Worm (Caenorhabditis elegans): ENCODE measurements around the gene igcm-4.
A peak's percentile ranks its signal among the peaks of the same experiment; 100 is the strongest.

The igcm-4 gene

DNA sequence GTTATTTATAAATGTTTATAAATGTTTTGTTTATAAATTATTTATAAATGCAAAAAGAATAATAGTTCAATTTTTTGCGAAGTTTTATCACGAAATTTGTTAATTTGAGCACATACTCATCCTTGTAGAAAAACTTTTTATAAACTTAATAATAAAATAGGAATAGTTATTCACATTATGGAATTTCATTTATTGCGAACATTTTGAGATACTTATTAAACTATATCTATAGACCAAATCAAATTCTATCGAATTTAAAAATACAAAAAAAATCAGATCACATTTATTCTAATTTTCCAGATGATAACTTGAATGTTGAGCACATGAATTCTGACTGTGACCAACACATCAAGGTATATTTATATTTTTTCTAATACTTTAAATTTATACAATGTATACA lies 27.3 kb downstream of the igcm-4 start, which contains the start of gene Y102A11A.3:
Gene Y102A11A.3 (plus strand): TSS at position 301 of the 400 bp plus-strand sequence.
- no peak for TF ChIP-seq ceh-39 (tag; optimal IDR thresholded peaks at IDR 0.05)
- TF ChIP-seq unc-62 (GFP tag; optimal IDR thresholded peaks at IDR 0.05): no peak

DNA sequence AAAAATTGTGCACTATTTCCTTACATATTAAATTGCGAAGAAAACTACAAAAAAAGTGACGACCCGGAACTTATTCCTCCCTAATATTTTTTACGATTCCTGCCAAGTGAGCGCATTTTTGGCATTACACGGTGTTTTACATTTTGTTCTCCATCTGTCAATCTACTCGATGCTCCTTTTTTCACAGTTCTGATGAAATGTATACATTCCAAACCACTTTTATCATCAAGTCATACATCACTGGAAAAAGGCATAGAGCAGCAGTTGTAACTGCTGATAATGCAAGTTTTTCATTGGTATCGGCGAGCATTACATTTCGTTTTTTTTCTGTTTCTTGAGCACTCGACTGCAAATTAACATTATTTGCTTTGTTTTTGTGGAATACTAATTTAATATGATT lies 27.9 kb downstream of the igcm-4 start:
- no peak for TF ChIP-seq nhr-12 (tag; optimal IDR thresholded peaks at IDR 0.05)
- TF ChIP-seq lin-32 (GFP tag; optimal IDR thresholded peaks at IDR 0.05): no peak

DNA sequence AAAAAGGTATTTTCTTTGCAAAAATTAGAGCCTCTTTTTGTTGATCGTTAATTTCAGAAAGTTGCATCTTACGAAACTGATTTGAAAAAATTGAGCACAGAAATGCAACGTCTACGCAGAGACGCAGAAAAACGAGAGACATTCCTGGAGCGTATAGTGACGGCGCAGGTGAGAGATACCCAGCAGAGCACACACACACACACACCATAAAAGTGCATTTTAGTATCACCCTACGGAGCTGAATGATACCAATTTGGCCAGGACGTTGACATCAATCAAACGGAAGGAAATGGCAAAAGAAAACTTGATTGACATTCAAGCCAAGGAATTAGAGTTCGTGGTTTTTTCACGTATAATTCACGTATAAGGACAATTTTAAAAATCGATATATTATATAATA lies 31.6 kb downstream of the igcm-4 start:
- TF ChIP-seq cnd-1 (tag; optimal IDR thresholded peaks at IDR 0.05): no peak
- no peak for TF ChIP-seq nhr-28 (tag; optimal IDR thresholded peaks at IDR 0.05)
- TF ChIP-seq ceh-39 (tag; optimal IDR thresholded peaks at IDR 0.05): no peak
- no peak for TF ChIP-seq nhr-12 (tag; optimal IDR thresholded peaks at IDR 0.05)
- TF ChIP-seq elt-3 (tag; optimal IDR thresholded peaks at IDR 0.05): no peak
- no peak for TF ChIP-seq nhr-76 (tag; optimal IDR thresholded peaks at IDR 0.05)
- no peak for TF ChIP-seq unc-39 (tag; optimal IDR thresholded peaks at IDR 0.05)
- TF ChIP-seq mep-1 (tag; optimal IDR thresholded peaks at IDR 0.05): no peak
- no peak for TF ChIP-seq pha-4 (tag; optimal IDR thresholded peaks at IDR 0.05)

ce11 chrX:2013912-2014311 lies 32.2 kb downstream of the igcm-4 start:
- TF ChIP-seq drap-1 (GFP tag; optimal IDR thresholded peaks at IDR 0.05): no peak
- no peak for TF ChIP-seq M03D4.4 (tag; optimal IDR thresholded peaks at IDR 0.05)
- TF ChIP-seq snpc-4 (tag; optimal IDR thresholded peaks at IDR 0.05): no peak
- TF ChIP-seq nhr-2 (tag; optimal IDR thresholded peaks at IDR 0.05): no peak
- no peak for TF ChIP-seq elt-1 (tag; optimal IDR thresholded peaks at IDR 0.05; ENCODE audit: borderline replicate concordance, insufficient read depth)
- no peak for TF ChIP-seq nhr-12 (tag; optimal IDR thresholded peaks at IDR 0.05)
- no peak for TF ChIP-seq ztf-11 (tag; optimal IDR thresholded peaks at IDR 0.05)
- no peak for TF ChIP-seq mep-1 (tag; optimal IDR thresholded peaks at IDR 0.05)

DNA sequence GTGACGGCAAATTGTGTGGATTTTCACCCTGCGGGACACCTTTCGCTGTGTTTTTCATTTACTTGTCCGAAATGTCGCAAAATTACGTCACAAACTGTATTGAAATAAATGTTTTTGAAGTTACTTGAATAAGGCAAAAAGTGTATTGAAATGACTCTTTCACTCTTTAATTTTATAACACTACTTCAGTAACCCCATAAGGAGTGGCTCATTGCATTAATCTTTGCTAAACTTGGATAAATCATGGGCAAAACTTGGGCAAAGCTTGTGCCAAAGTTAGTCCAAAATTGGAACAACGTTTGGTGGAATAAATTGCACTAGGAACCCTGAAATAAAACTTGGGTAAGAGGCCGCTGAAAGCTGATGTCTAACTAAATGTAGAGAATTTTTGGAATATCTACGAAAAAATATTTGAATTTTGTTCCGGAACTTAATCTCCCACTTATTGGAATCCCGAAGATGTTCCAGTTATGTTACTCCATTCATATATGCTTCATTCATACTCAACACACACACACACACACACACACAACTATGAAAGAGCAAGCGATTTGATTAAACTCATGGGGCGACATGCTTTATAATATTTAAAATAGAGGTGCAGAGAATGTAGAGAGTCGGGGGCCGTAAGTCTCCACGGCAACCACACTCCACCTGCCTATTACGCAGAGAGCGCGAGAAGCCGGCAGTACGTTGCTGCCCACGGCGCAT lies 33.5 kb downstream of the igcm-4 start, which contains the start of gene Y102A11A.9:
Gene Y102A11A.9 (plus strand): TSS at position 661 of the 711 bp plus-strand sequence.
- TF ChIP-seq ceh-43 (GFP tag; optimal IDR thresholded peaks at IDR 0.05) (no peak), lsy-2 (tag; optimal IDR thresholded peaks at IDR 0.05) (no peak), unc-120 (tag; optimal IDR thresholded peaks at IDR 0.05; ENCODE audit: poor library complexity, severe bottlenecking) (no peak), drap-1 (GFP tag; optimal IDR thresholded peaks at IDR 0.05) (no peak), ham-2 (GFP tag; optimal IDR thresholded peaks at IDR 0.05) (no peak), cnd-1 (tag; optimal IDR thresholded peaks at IDR 0.05) (no peak), blmp-1 (tag; optimal IDR thresholded peaks at IDR 0.05) (no peak), nhr-2 (tag; optimal IDR thresholded peaks at IDR 0.05) (no peak), tbx-8 (GFP tag; optimal IDR thresholded peaks at IDR 0.05) (no peak), unc-62 (GFP tag; optimal IDR thresholded peaks at IDR 0.05) (no peak)

ce11 chrX:2000517-2000916 lies 45.6 kb downstream of the igcm-4 start:
- TF ChIP-seq mls-2 (tag; optimal IDR thresholded peaks at IDR 0.05) (no peak), tbx-8 (GFP tag; optimal IDR thresholded peaks at IDR 0.05) (no peak), ztf-11 (tag; optimal IDR thresholded peaks at IDR 0.05) (no peak), M03D4.4 (tag; optimal IDR thresholded peaks at IDR 0.05) (no peak), ceh-83 (GFP tag; optimal IDR thresholded peaks at IDR 0.05) (no peak), cnd-1 (tag; optimal IDR thresholded peaks at IDR 0.05) (no peak), elt-3 (tag; optimal IDR thresholded peaks at IDR 0.05) (no peak)

DNA sequence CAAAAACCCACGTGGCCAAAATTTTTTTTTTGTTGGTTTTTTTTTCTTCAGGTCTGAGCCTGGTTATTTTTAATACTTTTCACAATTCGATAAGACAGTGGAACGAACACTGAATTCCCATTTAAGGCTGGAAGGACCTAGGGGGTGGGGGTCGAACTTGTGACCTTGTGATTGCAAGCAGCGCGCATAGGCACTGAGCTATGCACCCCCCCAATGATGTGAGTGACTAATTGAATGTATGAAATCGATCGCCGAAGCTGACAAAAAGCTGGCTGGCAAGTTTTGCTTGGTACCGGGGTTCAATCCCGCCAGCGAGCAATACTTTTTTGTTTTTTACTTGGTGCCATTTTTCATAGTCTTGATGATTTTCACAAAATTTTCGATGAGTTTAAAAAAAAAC lies 47.3 kb downstream of the igcm-4 start:
- TF ChIP-seq M03D4.4 (tag; optimal IDR thresholded peaks at IDR 0.05) (peak; percentile 22), nhr-12 (tag; optimal IDR thresholded peaks at IDR 0.05) (no peak), nhr-237 (tag; optimal IDR thresholded peaks at IDR 0.05) (no peak), unc-120 (tag; optimal IDR thresholded peaks at IDR 0.05; ENCODE audit: poor library complexity, severe bottlenecking) (peak; percentile 17), bed-3 (GFP tag; optimal IDR thresholded peaks at IDR 0.05) (no peak), nhr-28 (tag; optimal IDR thresholded peaks at IDR 0.05) (no peak)
